Fruit fly (Drosophila melanogaster) whole organism, embryonic: ENCODE data around the gene GC.

ENCODE experiments used
- B-H2 ChIP-seq: fragments of 200-800 bp; sonication (Bioruptor generic); optimal IDR thresholded peaks from 2 replicates; lab custom pipeline; 2018; ENCODE audit warnings: missing biosample characterization, mild to moderate bottlenecking, missing genetic modification characterization
- C15 ChIP-seq: fragments of 200-800 bp; sonication (Bioruptor generic); IDR thresholded peaks from 3 replicates; pipeline ENCODE4 v1.3.6; 2022; ENCODE audit warnings: missing biosample characterization, missing genetic modification characterization
- CG10431 ChIP-seq: fragments of 200-800 bp; sonication (Bioruptor generic); optimal IDR thresholded peaks from 3 replicates; lab custom pipeline; 2018; ENCODE audit warnings: missing biosample characterization, mild to moderate bottlenecking, missing genetic modification characterization
- CG10979 ChIP-seq: fragments of 200-800 bp; sonication (Bioruptor generic); optimal IDR thresholded peaks from 2 replicates; lab custom pipeline; 2018; ENCODE audit warnings: missing biosample characterization, mild to moderate bottlenecking, missing genetic modification characterization, moderate library complexity
- CG12659 ChIP-seq: fragments of 200-800 bp; sonication (Bioruptor generic); optimal IDR thresholded peaks from 3 replicates; lab custom pipeline; 2017; ENCODE audit warnings: mild to moderate bottlenecking, missing biosample characterization, missing genetic modification reagents, missing genetic modification characterization
- CG13296 ChIP-seq: fragments of 200-800 bp; sonication (Bioruptor generic); optimal IDR thresholded peaks from 3 replicates; lab custom pipeline; 2018; ENCODE audit warnings: missing biosample characterization, mild to moderate bottlenecking, missing genetic modification characterization
- CG14667 ChIP-seq: fragments of 200-800 bp; sonication (Bioruptor generic); IDR thresholded peaks from 2 replicates; pipeline ENCODE4 v1.3.6; 2022; ENCODE audit warnings: missing biosample characterization, missing genetic modification characterization
- CG14710 ChIP-seq: fragments of 200-800 bp; sonication (Bioruptor generic); optimal IDR thresholded peaks from 3 replicates; lab custom pipeline; 2019; ENCODE audit warnings: missing biosample characterization, mild to moderate bottlenecking, missing genetic modification characterization, moderate library complexity
- CG15514 ChIP-seq: fragments of 200-800 bp; sonication (Bioruptor generic); optimal IDR thresholded peaks from 3 replicates; lab custom pipeline; 2017; ENCODE audit warnings: missing biosample characterization, missing genetic modification characterization, mild to moderate bottlenecking, moderate library complexity, missing genetic modification reagents
- CG17361 ChIP-seq: fragments of 200-800 bp; sonication (Bioruptor generic); IDR thresholded peaks from 3 replicates; pipeline ENCODE4 v1.3.6; 2022; ENCODE audit warnings: missing biosample characterization, missing genetic modification characterization
- CG17385 ChIP-seq: fragments of 200-800 bp; sonication (Bioruptor generic); optimal IDR thresholded peaks from 3 replicates; lab custom pipeline; 2018; ENCODE audit warnings: missing biosample characterization, mild to moderate bottlenecking, missing genetic modification characterization
- CG17912 ChIP-seq: fragments of 200-800 bp; sonication (Bioruptor generic); optimal IDR thresholded peaks from 2 replicates; lab custom pipeline; 2018; ENCODE audit warnings: missing biosample characterization, mild to moderate bottlenecking, missing genetic modification characterization
- CG18011 ChIP-seq: fragments of 200-800 bp; sonication (Bioruptor generic); optimal IDR thresholded peaks from 2 replicates; lab custom pipeline; 2017; ENCODE audit warnings: missing biosample characterization, missing genetic modification characterization, mild to moderate bottlenecking, moderate library complexity, missing genotype
- CG1832 ChIP-seq: fragments of 200-800 bp; sonication (Bioruptor generic); optimal IDR thresholded peaks from 2 replicates; lab custom pipeline; 2017; ENCODE audit warnings: missing biosample characterization, mild to moderate bottlenecking, missing genetic modification characterization, inconsistent platforms
- CG2889 ChIP-seq: fragments of 200-800 bp; sonication (Bioruptor generic); IDR thresholded peaks from 3 replicates; pipeline ENCODE4 v1.3.6; 2022; ENCODE audit warnings: missing biosample characterization, missing genetic modification characterization
- CG3065 ChIP-seq: fragments of 200-800 bp; sonication (Bioruptor generic); optimal IDR thresholded peaks from 2 replicates; lab custom pipeline; 2016; ENCODE audit warnings: missing biosample characterization, missing genetic modification characterization
- CG4424 ChIP-seq: fragments of 200-800 bp; sonication (Bioruptor generic); optimal IDR thresholded peaks from 3 replicates; lab custom pipeline; 2016; ENCODE audit warnings: missing biosample characterization, missing genetic modification characterization
- CG4707 ChIP-seq: fragments of 200-800 bp; sonication (Bioruptor generic); optimal IDR thresholded peaks from 2 replicates; lab custom pipeline; 2018; ENCODE audit warnings: missing biosample characterization, mild to moderate bottlenecking, missing genetic modification characterization, moderate library complexity
- CG6654 ChIP-seq: fragments of 200-800 bp; sonication (Bioruptor generic); optimal IDR thresholded peaks from 2 replicates; lab custom pipeline; 2017; ENCODE audit warnings: missing biosample characterization, mild to moderate bottlenecking, missing genetic modification characterization
- CG7372 ChIP-seq: fragments of 200-800 bp; sonication (Bioruptor generic); IDR thresholded peaks from 2 replicates; pipeline ENCODE4 v1.3.6; 2022; ENCODE audit warnings: missing biosample characterization, missing genetic modification characterization
- CG8089 ChIP-seq: fragments of 200-800 bp; sonication (Bioruptor generic); optimal IDR thresholded peaks from 3 replicates; lab custom pipeline; 2016; ENCODE audit warnings: missing biosample characterization, missing genetic modification characterization
- CG8359 ChIP-seq: fragments of 200-800 bp; sonication (Bioruptor generic); optimal IDR thresholded peaks from 2 replicates; lab custom pipeline; 2017; ENCODE audit warnings: missing biosample characterization, mild to moderate bottlenecking, missing genetic modification characterization, borderline replicate concordance
- CG8478 ChIP-seq: fragments of >200 bp; optimal IDR thresholded peaks from 2 replicates; lab custom pipeline; 2018
- CG8924 ChIP-seq: fragments of 200-800 bp; optimal IDR thresholded peaks from 3 replicates; lab custom pipeline; 2019; ENCODE audit warnings: missing biosample characterization, mild to moderate bottlenecking, missing genetic modification characterization, moderate library complexity
- CG9817 ChIP-seq: fragments of 200-800 bp; sonication (Bioruptor generic); optimal IDR thresholded peaks from 2 replicates; lab custom pipeline; 2018; ENCODE audit warnings: missing biosample characterization, mild to moderate bottlenecking, missing genetic modification characterization, moderate library complexity
- ERR ChIP-seq: fragments of 200-800 bp; sonication (Bioruptor generic); optimal IDR thresholded peaks from 2 replicates; lab custom pipeline; 2016; ENCODE audit warnings: missing biosample characterization, missing genetic modification characterization
- Ets97D ChIP-seq: fragments of 200-800 bp; sonication (Bioruptor generic); optimal IDR thresholded peaks from 3 replicates; lab custom pipeline; 2016; ENCODE audit warnings: missing biosample characterization, missing genetic modification characterization
- H2.0 ChIP-seq: fragments of 200-800 bp; sonication (Bioruptor generic); IDR thresholded peaks from 2 replicates; pipeline ENCODE4 v1.3.6; 2022; ENCODE audit warnings: missing biosample characterization, missing genetic modification characterization
- Hey ChIP-seq: fragments of 200-800 bp; sonication (Bioruptor generic); optimal IDR thresholded peaks from 3 replicates; lab custom pipeline; 2018; ENCODE audit warnings: missing biosample characterization, mild to moderate bottlenecking, missing genetic modification characterization
- Jarid2 ChIP-seq: fragments of 200-800 bp; sonication (Bioruptor generic); optimal IDR thresholded peaks from 3 replicates; lab custom pipeline; 2017; ENCODE audit warnings: mild to moderate bottlenecking, missing biosample characterization, missing genetic modification reagents, missing genetic modification characterization
- MESR4 ChIP-seq: fragments of 200-800 bp; sonication (Bioruptor generic); optimal IDR thresholded peaks from 2 replicates; lab custom pipeline; 2018; ENCODE audit warnings: missing biosample characterization, mild to moderate bottlenecking, missing genetic modification characterization, moderate library complexity
- MTF-1 ChIP-seq: fragments of 200-800 bp; sonication (Bioruptor generic); optimal IDR thresholded peaks from 2 replicates; lab custom pipeline; 2018; ENCODE audit warnings: missing biosample characterization, mild to moderate bottlenecking, missing genetic modification characterization, borderline replicate concordance
- Med ChIP-seq: fragments of 200-800 bp; sonication (Bioruptor generic); peaks from one replicate; lab custom pipeline; 2016; ENCODE audit warnings: missing biosample characterization, missing genetic modification characterization, mild to moderate bottlenecking, inconsistent platforms, moderate library complexity
- Mrtf ChIP-seq: fragments of 200-800 bp; sonication (Bioruptor generic); IDR thresholded peaks from 3 replicates; pipeline ENCODE4 v1.3.6; 2022; ENCODE audit warnings: missing biosample characterization, missing genetic modification characterization
- NFAT ChIP-seq: fragments of 200-800 bp; sonication (Bioruptor generic); IDR thresholded peaks from 2 replicates; pipeline ENCODE4 v1.3.6; 2022; ENCODE audit warnings: missing biosample characterization, missing genetic modification characterization
- Scr ChIP-seq: fragments of 200-800 bp; sonication (Bioruptor generic); IDR thresholded peaks from 2 replicates; pipeline ENCODE4 v1.3.6; 2022; ENCODE audit warnings: missing biosample characterization, missing genetic modification characterization; ENCODE audit not compliant: partially characterized antibody
- Sox100B ChIP-seq: fragments of 200-800 bp; sonication (Bioruptor generic); optimal IDR thresholded peaks from 3 replicates; lab custom pipeline; 2018; ENCODE audit warnings: missing biosample characterization, mild to moderate bottlenecking, missing genetic modification characterization
- Vsx1 ChIP-seq: fragments of 200-800 bp; sonication (Bioruptor generic); optimal IDR thresholded peaks from 2 replicates; lab custom pipeline; 2017; ENCODE audit warnings: missing biosample characterization, mild to moderate bottlenecking, missing genetic modification characterization, missing genetic modification reagents
- ab ChIP-seq: fragments of 200-800 bp; sonication (Bioruptor generic); optimal IDR thresholded peaks from 2 replicates; lab custom pipeline; 2016; ENCODE audit warnings: missing biosample characterization, missing genetic modification characterization
- ftz-f1 ChIP-seq: fragments of 200-800 bp; sonication (Bioruptor generic); optimal IDR thresholded peaks from 2 replicates; lab custom pipeline; 2016; ENCODE audit warnings: missing biosample characterization, missing genetic modification characterization
- fu2 ChIP-seq: fragments of 200-800 bp; sonication (Bioruptor generic); optimal IDR thresholded peaks from 2 replicates; lab custom pipeline; 2016; ENCODE audit warnings: missing biosample characterization, missing genetic modification characterization
- gsb-n ChIP-seq: fragments of 200-800 bp; sonication (Bioruptor generic); optimal IDR thresholded peaks from 3 replicates; lab custom pipeline; 2018; ENCODE audit warnings: missing biosample characterization, mild to moderate bottlenecking, missing genetic modification characterization
- kah ChIP-seq: fragments of 200-800 bp; sonication (Bioruptor generic); optimal IDR thresholded peaks from 2 replicates; lab custom pipeline; 2018; ENCODE audit warnings: missing biosample characterization, mild to moderate bottlenecking, missing genetic modification characterization
- lbe ChIP-seq: fragments of 200-800 bp; sonication (Bioruptor generic); optimal IDR thresholded peaks from 2 replicates; lab custom pipeline; 2016; ENCODE audit warnings: missing biosample characterization, mild to moderate bottlenecking, missing genetic modification characterization
- maf-S ChIP-seq: fragments of 200-800 bp; sonication (Bioruptor generic); optimal IDR thresholded peaks from 2 replicates; lab custom pipeline; 2016; ENCODE audit warnings: missing biosample characterization, missing genetic modification characterization
- otp ChIP-seq: fragments of 200-800 bp; sonication (Bioruptor generic); IDR thresholded peaks from 3 replicates; pipeline ENCODE4, ENCODE4 v1.3.6; 2022; ENCODE audit warnings: missing biosample characterization, missing genetic modification characterization
- ranshi ChIP-seq: fragments of 200-800 bp; sonication (Bioruptor generic); IDR thresholded peaks from 2 replicates; pipeline ENCODE4 v1.3.6; 2022; ENCODE audit warnings: missing biosample characterization, missing genetic modification characterization
- sna ChIP-seq: fragments of 200-800 bp; sonication (Bioruptor generic); IDR thresholded peaks from 2 replicates; pipeline ENCODE4 v1.3.6; 2022; ENCODE audit warnings: missing biosample characterization, missing genetic modification characterization; ENCODE audit not compliant: partially characterized antibody
- stc ChIP-seq: fragments of 200-800 bp; sonication (Bioruptor generic); IDR thresholded peaks from 2 replicates; pipeline ENCODE4 v1.3.6; 2022; ENCODE audit warnings: missing biosample characterization, missing genetic modification characterization
- tin ChIP-seq: fragments of 200-800 bp; sonication (Bioruptor generic); optimal IDR thresholded peaks from 3 replicates; lab custom pipeline; 2016; ENCODE audit warnings: missing biosample characterization, missing genetic modification characterization

The GC gene

dm6 chr3L:1618116-1618727 is 10.9 kb downstream of the GC start, which contains the start of the genes CG13926, ABCB7 and CG33230 (continued):
- TF ChIP-seq Hey (tag; lab: Kevin White, UChicago): peak; percentile 81
- TF ChIP-seq ab (GFP tag; lab: Kevin White, UChicago): no peak
- peak; percentile 63 for TF ChIP-seq CG12659
- peak; percentile 23 for TF ChIP-seq tin (GFP tag; lab: Kevin White, UChicago)
- TF ChIP-seq fu2: peak; percentile 6
- no peak for TF ChIP-seq CG4707 (GFP tag; lab: Kevin White, UChicago)
- peak; percentile 6 for TF ChIP-seq CG9817 (tag; lab: Kevin White, UChicago)
- peak; percentile 59 for TF ChIP-seq B-H2
- no peak for TF ChIP-seq NFAT (GFP tag; lab: Robert Waterston, UW)
- TF ChIP-seq ranshi (GFP tag; lab: Robert Waterston, UW): no peak
- TF ChIP-seq CG10431: peak; percentile 25
- no peak for TF ChIP-seq CG6654
- no peak for TF ChIP-seq CG2889
- TF ChIP-seq CG7372: no peak
- peak; percentile 29 for TF ChIP-seq maf-S (GFP tag; lab: Kevin White, UChicago)
- no peak for TF ChIP-seq Mrtf
- TF ChIP-seq sna (GFP tag; lab: Robert Waterston, UW): no peak
- peak; percentile 55 for TF ChIP-seq CG14710 (tag; lab: Kevin White, UChicago)
- TF ChIP-seq MTF-1: no peak
- peak; percentile 99 for TF ChIP-seq CG15514 (GFP tag; lab: Kevin White, UChicago)
- peak; percentile 83 for TF ChIP-seq gsb-n (tag; lab: Kevin White, UChicago)
- TF ChIP-seq Sox100B (GFP tag; lab: Kevin White, UChicago): no peak
- peak; percentile 4 for TF ChIP-seq CG8924 (tag; lab: Kevin White, UChicago)
- peak; percentile 1 for TF ChIP-seq Ets97D (GFP tag; lab: Kevin White, UChicago)
- no peak for TF ChIP-seq CG17385 (GFP tag; lab: Kevin White, UChicago)
- no peak for TF ChIP-seq lbe (GFP tag; lab: Kevin White, UChicago)
- peak; percentile 29 for TF ChIP-seq kah (GFP tag; lab: Kevin White, UChicago)
- TF ChIP-seq CG14667 (GFP tag; lab: Robert Waterston, UW): no peak
- TF ChIP-seq CG17912 (GFP tag; lab: Kevin White, UChicago): no peak
- TF ChIP-seq MESR4 (GFP tag; lab: Kevin White, UChicago): peak; percentile 54
- TF ChIP-seq Vsx1 (GFP tag; lab: Kevin White, UChicago): no peak
- peak; percentile 98 for TF ChIP-seq ftz-f1 (GFP tag; lab: Kevin White, UChicago)
- no peak for TF ChIP-seq stc (GFP tag; lab: Robert Waterston, UW)
- no peak for TF ChIP-seq otp (GFP tag; lab: Robert Waterston, UW)
- TF ChIP-seq C15 (GFP tag; lab: Robert Waterston, UW): no peak
- no peak for TF ChIP-seq ERR
- no peak for TF ChIP-seq CG18011 (GFP tag; lab: Kevin White, UChicago)
- peak; percentile 44 for TF ChIP-seq CG4424 (GFP tag; lab: Kevin White, UChicago)
- no peak for TF ChIP-seq CG3065 (GFP tag; lab: Kevin White, UChicago)
- peak; percentile 11 for TF ChIP-seq CG10979 (tag; lab: Kevin White, UChicago)
- no peak for TF ChIP-seq CG8089 (GFP tag; lab: Kevin White, UChicago)
- TF ChIP-seq Jarid2 (GFP tag; lab: Kevin White, UChicago): no peak
- TF ChIP-seq CG17361 (GFP tag; lab: Robert Waterston, UW): no peak; the same call in 2 of the 3 replicates
- no peak for TF ChIP-seq CG13296
- no peak for TF ChIP-seq CG8359 (GFP tag; lab: Kevin White, UChicago)
- TF ChIP-seq CG1832: no peak
- TF ChIP-seq Scr (GFP tag; lab: Robert Waterston, UW): peak; percentile 54
- peak; percentile 92 for TF ChIP-seq Med (GFP tag; lab: Kevin White, UChicago)
- no peak for TF ChIP-seq CG8478 (lab: Kevin White, UChicago)
- no peak for TF ChIP-seq H2.0 (GFP tag; lab: Robert Waterston, UW)
